Fruit fly (Drosophila melanogaster) whole organism, embryonic: ENCODE data around the gene ND-SGDH.

Experiments
- Ada2b ChIP-seq: fragments of 200-800 bp; sonication (Bioruptor generic); IDR thresholded peaks from 2 replicates; pipeline ENCODE4 v1.3.6; 2022; ENCODE audit warnings: missing biosample characterization, missing genetic modification characterization
- Antp ChIP-seq: fragments of 200-800 bp; sonication (Bioruptor generic); optimal IDR thresholded peaks from 3 replicates; lab custom pipeline; 2016; ENCODE audit warnings: missing biosample characterization, missing genetic modification characterization
- Atf6 ChIP-seq: fragments of 200-800 bp; sonication (Bioruptor generic); IDR thresholded peaks from 2 replicates; pipeline ENCODE4 v1.3.6; 2022; ENCODE audit warnings: missing biosample characterization, missing genetic modification characterization
- BEAF-32 ChIP-seq: fragments of 200-800 bp; sonication (Bioruptor generic); optimal IDR thresholded peaks from 3 replicates; lab custom pipeline; 2017; ENCODE audit warnings: missing biosample characterization, missing genetic modification characterization, mild to moderate bottlenecking, moderate library complexity, missing genetic modification reagents
- CG10267 ChIP-seq: fragments of 200-800 bp; sonication (Bioruptor generic); optimal IDR thresholded peaks from 2 replicates; lab custom pipeline; 2018; ENCODE audit warnings: missing biosample characterization, mild to moderate bottlenecking, missing genetic modification characterization, moderate library complexity
- CG1792 ChIP-seq: fragments of 200-800 bp; sonication (Bioruptor generic); optimal IDR thresholded peaks from 2 replicates; lab custom pipeline; 2016; ENCODE audit warnings: missing biosample characterization, missing genetic modification characterization
- CG2678 ChIP-seq: fragments of 200-800 bp; sonication (Bioruptor generic); optimal IDR thresholded peaks from 3 replicates; lab custom pipeline; 2019; ENCODE audit warnings: missing biosample characterization, mild to moderate bottlenecking, missing genetic modification characterization, moderate library complexity
- CG31224 ChIP-seq: fragments of 200-800 bp; sonication (Bioruptor generic); IDR thresholded peaks from 2 replicates; pipeline ENCODE4 v1.3.6; 2022; ENCODE audit warnings: missing biosample characterization, missing genetic modification characterization
- CG31365 ChIP-seq: fragments of 200-800 bp; sonication (Bioruptor generic); optimal IDR thresholded peaks from 2 replicates; lab custom pipeline; 2018; ENCODE audit warnings: missing biosample characterization, mild to moderate bottlenecking, missing genetic modification characterization
- CG3281 ChIP-seq: fragments of 200-800 bp; sonication (Bioruptor generic); optimal IDR thresholded peaks from 3 replicates; lab custom pipeline; 2017; ENCODE audit warnings: missing biosample characterization, mild to moderate bottlenecking, missing genetic modification characterization
- CG6683 ChIP-seq: fragments of 200-800 bp; sonication (Bioruptor generic); optimal IDR thresholded peaks from 2 replicates; lab custom pipeline; 2017; ENCODE audit warnings: missing biosample characterization, mild to moderate bottlenecking, missing genetic modification characterization, missing genetic modification reagents
- CG6765 ChIP-seq: fragments of 200-800 bp; sonication (Bioruptor generic); optimal IDR thresholded peaks from 3 replicates; lab custom pipeline; 2017; ENCODE audit warnings: missing biosample characterization, mild to moderate bottlenecking, missing genetic modification characterization
- CG7372 ChIP-seq: fragments of 200-800 bp; sonication (Bioruptor generic); IDR thresholded peaks from 2 replicates; pipeline ENCODE4 v1.3.6; 2022; ENCODE audit warnings: missing biosample characterization, missing genetic modification characterization
- CG7556 ChIP-seq: fragments of 200-800 bp; sonication (Bioruptor generic); optimal IDR thresholded peaks from 2 replicates; lab custom pipeline; 2017; ENCODE audit warnings: missing biosample characterization, mild to moderate bottlenecking, missing genetic modification characterization
- CG7745 ChIP-seq: fragments of 200-800 bp; sonication (Bioruptor generic); optimal IDR thresholded peaks from 2 replicates; lab custom pipeline; 2018; ENCODE audit warnings: missing biosample characterization, mild to moderate bottlenecking, missing genetic modification characterization, moderate library complexity
- CG7839 ChIP-seq: fragments of 200-800 bp; sonication (Bioruptor generic); optimal IDR thresholded peaks from 3 replicates; lab custom pipeline; 2018; ENCODE audit warnings: missing biosample characterization, mild to moderate bottlenecking, missing genetic modification characterization, moderate library complexity
- CG9727 ChIP-seq: fragments of 200-800 bp; sonication (Bioruptor generic); optimal IDR thresholded peaks from 3 replicates; lab custom pipeline; 2017; ENCODE audit warnings: missing biosample characterization, mild to moderate bottlenecking, missing genetic modification characterization
- Dip2 ChIP-seq: fragments of 200-800 bp; sonication (Bioruptor generic); IDR thresholded peaks from 2 replicates; pipeline ENCODE4 v1.3.6; 2022; ENCODE audit warnings: missing biosample characterization, missing genetic modification characterization
- Dll ChIP-seq: fragments of 200-800 bp; sonication (Bioruptor generic); IDR thresholded peaks from 4 replicates; pipeline ENCODE4 v1.3.6; 2022; ENCODE audit warnings: missing biosample characterization, missing genetic modification characterization; ENCODE audit not compliant: partially characterized antibody
- Hr3 ChIP-seq: fragments of 200-800 bp; sonication (Bioruptor generic); optimal IDR thresholded peaks from 3 replicates; lab custom pipeline; 2016; ENCODE audit warnings: missing biosample characterization, missing genetic modification characterization
- Kr ChIP-seq: fragments of 200-800 bp; sonication (Bioruptor generic); optimal IDR thresholded peaks from 2 replicates; lab custom pipeline; 2017; ENCODE audit warnings: missing biosample characterization, mild to moderate bottlenecking, missing genetic modification characterization
- Lim3 ChIP-seq: fragments of 200-800 bp; sonication (Bioruptor generic); IDR thresholded peaks from 2 replicates; pipeline ENCODE4 v1.3.6; 2022; ENCODE audit warnings: missing biosample characterization, missing genetic modification characterization
- Nf-YC ChIP-seq: fragments of 200-800 bp; optimal IDR thresholded peaks from 3 replicates; lab custom pipeline; 2019; ENCODE audit warnings: missing biosample characterization, mild to moderate bottlenecking, missing genetic modification characterization, moderate library complexity
- Oaz ChIP-seq: fragments of 200-800 bp; sonication (Bioruptor generic); IDR thresholded peaks from 2 replicates; pipeline ENCODE4 v1.3.6; 2022; ENCODE audit warnings: missing biosample characterization, missing genetic modification characterization
- Oli ChIP-seq: fragments of 200-800 bp; sonication (Bioruptor generic); optimal IDR thresholded peaks from 2 replicates; lab custom pipeline; 2018; ENCODE audit warnings: missing biosample characterization, mild to moderate bottlenecking, missing genetic modification characterization, moderate library complexity
- Scr ChIP-seq: fragments of 200-800 bp; sonication (Bioruptor generic); IDR thresholded peaks from 2 replicates; pipeline ENCODE4 v1.3.6; 2022; ENCODE audit warnings: missing biosample characterization, missing genetic modification characterization; ENCODE audit not compliant: partially characterized antibody
- Spps ChIP-seq: fragments of 200-800 bp; sonication (Bioruptor generic); optimal IDR thresholded peaks from 2 replicates; lab custom pipeline; 2018; ENCODE audit warnings: missing biosample characterization, mild to moderate bottlenecking, missing genetic modification characterization
- Stat92E ChIP-seq, 3 experiments: fragments of >200 bp in 2 of 3; fragments of 200-800 bp in 1 of 3; sonication (Bioruptor generic) in 1 of 3; optimal IDR thresholded peaks; 2 replicates each; lab custom pipeline; 2017 to 2019; ENCODE audit warnings: missing biosample characterization in 3 of 3, missing genetic modification characterization in 3 of 3, mild to moderate bottlenecking in 1 of 3, moderate library complexity in 1 of 3
- TFAM ChIP-seq: fragments of 200-800 bp; sonication (Bioruptor generic); optimal IDR thresholded peaks from 2 replicates; lab custom pipeline; 2017; ENCODE audit warnings: missing biosample characterization, missing genetic modification characterization, inconsistent platforms
- ash1 ChIP-seq: fragments of 200-800 bp; sonication (Bioruptor generic); optimal IDR thresholded peaks from 2 replicates; lab custom pipeline; 2018; ENCODE audit warnings: missing biosample characterization, mild to moderate bottlenecking, missing genetic modification characterization
- bab2 ChIP-seq: fragments of 200-800 bp; sonication (Bioruptor generic); optimal IDR thresholded peaks from 2 replicates; lab custom pipeline; 2016; ENCODE audit warnings: missing biosample characterization, missing genetic modification characterization
- da ChIP-seq: fragments of 200-800 bp; sonication (Bioruptor generic); optimal IDR thresholded peaks from 2 replicates; lab custom pipeline; 2016; ENCODE audit warnings: missing biosample characterization, missing genetic modification characterization
- danr ChIP-seq: fragments of 200-800 bp; sonication (Bioruptor generic); IDR thresholded peaks from 2 replicates; pipeline ENCODE4 v1.3.6; 2022; ENCODE audit warnings: missing biosample characterization, missing genetic modification characterization
- dmrt99B ChIP-seq: fragments of 200-800 bp; sonication (Bioruptor generic); optimal IDR thresholded peaks from 2 replicates; lab custom pipeline; 2018; ENCODE audit warnings: missing biosample characterization, mild to moderate bottlenecking, missing genetic modification characterization, moderate library complexity
- emc ChIP-seq: fragments of 200-800 bp; sonication (Bioruptor generic); optimal IDR thresholded peaks from 2 replicates; lab custom pipeline; 2016; ENCODE audit warnings: missing biosample characterization, missing genetic modification characterization
- exex ChIP-seq: fragments of 200-800 bp; sonication (Bioruptor generic); optimal IDR thresholded peaks from 4 replicates; lab custom pipeline; 2018; ENCODE audit warnings: missing biosample characterization, mild to moderate bottlenecking, missing genetic modification characterization, moderate library complexity
- fd3F ChIP-seq: fragments of 200-800 bp; sonication (Bioruptor generic); optimal IDR thresholded peaks from 2 replicates; lab custom pipeline; 2018; ENCODE audit warnings: missing biosample characterization, mild to moderate bottlenecking, missing genetic modification characterization, moderate library complexity
- fd64A ChIP-seq: fragments of 200-800 bp; sonication (Bioruptor generic); optimal IDR thresholded peaks from 3 replicates; lab custom pipeline; 2018; ENCODE audit warnings: missing biosample characterization, mild to moderate bottlenecking, missing genetic modification characterization
- klu ChIP-seq: fragments of 200-800 bp; sonication (Bioruptor generic); IDR thresholded peaks from 2 replicates; pipeline ENCODE4 v1.3.6; 2022; ENCODE audit warnings: missing biosample characterization, missing genetic modification characterization
- lola ChIP-seq, 3 experiments: fragments of >200 bp in 2 of 3; fragments of 200-800 bp in 1 of 3; sonication (Bioruptor generic) in 1 of 3; optimal IDR thresholded peaks; 2 replicates each; lab custom pipeline; 2017 to 2019; ENCODE audit warnings: missing biosample characterization in 3 of 3, missing genetic modification characterization in 3 of 3, mild to moderate bottlenecking in 1 of 3, moderate library complexity in 1 of 3
- onecut ChIP-seq: fragments of 200-800 bp; sonication (Bioruptor generic); IDR thresholded peaks from 2 replicates; pipeline ENCODE4 v1.3.6; 2022; ENCODE audit warnings: missing biosample characterization, missing genetic modification characterization
- run ChIP-seq: fragments of 200-800 bp; sonication (Bioruptor generic); optimal IDR thresholded peaks from 3 replicates; lab custom pipeline; 2018; ENCODE audit warnings: missing biosample characterization, mild to moderate bottlenecking, missing genetic modification characterization
- scrt ChIP-seq: fragments of 200-800 bp; sonication (Bioruptor generic); optimal IDR thresholded peaks from 2 replicates; lab custom pipeline; 2018; ENCODE audit warnings: missing biosample characterization, mild to moderate bottlenecking, missing genetic modification characterization, moderate library complexity
- sqz ChIP-seq: fragments of 200-800 bp; sonication (Bioruptor generic); optimal IDR thresholded peaks from 3 replicates; lab custom pipeline; 2018; ENCODE audit warnings: missing biosample characterization, mild to moderate bottlenecking, missing genetic modification characterization
- sug ChIP-seq: fragments of 200-800 bp; optimal IDR thresholded peaks from 2 replicates; lab custom pipeline; 2019; ENCODE audit warnings: missing biosample characterization, mild to moderate bottlenecking, missing genetic modification characterization, moderate library complexity
- trem ChIP-seq: fragments of 200-800 bp; optimal IDR thresholded peaks from 3 replicates; lab custom pipeline; 2019; ENCODE audit warnings: missing biosample characterization, mild to moderate bottlenecking, missing genetic modification characterization, moderate library complexity
- vnd ChIP-seq: fragments of 200-800 bp; sonication (Bioruptor generic); IDR thresholded peaks from 3 replicates; pipeline ENCODE4 v1.3.6; 2022; ENCODE audit warnings: missing biosample characterization, missing genetic modification characterization; ENCODE audit not compliant: partially characterized antibody
- zfh2 ChIP-seq: fragments of 200-800 bp; sonication (Bioruptor generic); optimal IDR thresholded peaks from 2 replicates; lab custom pipeline; 2016; ENCODE audit warnings: missing biosample characterization, missing genetic modification characterization

ND-SGDH gene

DNA sequence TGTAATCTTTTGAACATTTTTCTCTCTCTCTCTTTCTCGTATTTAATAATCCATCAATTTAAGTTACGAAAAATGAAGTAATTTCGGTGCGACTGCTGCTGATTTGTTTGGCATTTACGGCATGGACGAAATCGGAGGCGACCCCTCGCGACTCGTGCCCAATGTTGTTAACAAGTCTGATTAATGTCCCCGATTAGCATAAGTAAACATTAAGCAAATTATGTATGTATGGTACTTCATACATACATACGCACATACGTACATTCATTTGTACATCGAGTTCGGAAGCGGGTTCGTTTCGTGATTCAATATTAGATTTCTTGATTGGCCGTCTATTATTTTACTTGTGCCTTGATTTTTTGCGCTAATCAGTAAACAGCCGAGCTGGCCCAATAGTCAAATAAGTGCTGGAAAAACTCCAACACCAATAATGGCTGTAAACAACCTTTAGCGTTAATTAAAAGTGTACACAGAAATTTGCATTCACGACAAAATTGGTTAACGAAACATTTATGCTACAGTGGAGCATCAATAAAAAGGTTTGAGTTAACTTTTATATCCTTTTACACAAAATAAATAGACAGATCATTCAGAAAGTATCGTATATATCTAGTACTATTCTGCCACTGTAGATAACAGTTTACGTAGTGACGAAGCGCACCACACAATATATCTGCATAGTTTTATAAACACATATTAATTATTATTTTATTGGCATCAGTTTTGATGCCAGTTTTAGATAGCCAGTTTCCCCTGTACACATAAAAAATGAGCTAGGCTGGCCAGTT, 47.3 kb downstream of the ND-SGDH start (continued):
- peak; percentile 77 for TF ChIP-seq CG7839 (tag; lab: Kevin White, UChicago)
- peak; percentile 57 for TF ChIP-seq CG9727
- peak; percentile 18 for TF ChIP-seq CG6683 (GFP tag; lab: Kevin White, UChicago)
- no peak for TF ChIP-seq CG7745 (tag; lab: Kevin White, UChicago)
- TF ChIP-seq CG31224 (GFP tag; lab: Robert Waterston, UW): peak; percentile 52
- TF ChIP-seq da (GFP tag; lab: Kevin White, UChicago): no peak
- no peak for TF ChIP-seq Stat92E (GFP tag; optimal IDR thresholded peaks at IDR 0.05; lab: Kevin White, UChicago)
- TF ChIP-seq TFAM (GFP tag; lab: Kevin White, UChicago): no peak
- peak; percentile 74 for TF ChIP-seq Oli (tag; lab: Kevin White, UChicago)
- TF ChIP-seq CG7556: peak; percentile 60
- no peak for TF ChIP-seq Kr (GFP tag; lab: Kevin White, UChicago)
- TF ChIP-seq Nf-YC (tag; lab: Kevin White, UChicago): peak; percentile 60
- no peak for TF ChIP-seq lola (GFP tag; optimal IDR thresholded peaks at IDR 0.05; lab: Kevin White, UChicago)
- no peak for TF ChIP-seq emc (GFP tag; lab: Kevin White, UChicago)
- TF ChIP-seq zfh2 (GFP tag; lab: Kevin White, UChicago): peak; percentile 37
- TF ChIP-seq sqz (GFP tag; lab: Kevin White, UChicago): peak; percentile 73
- TF ChIP-seq Lim3: no peak
- TF ChIP-seq exex (tag; lab: Kevin White, UChicago): peak; percentile 46
- no peak for TF ChIP-seq fd64A (GFP tag; lab: Kevin White, UChicago)
- TF ChIP-seq Hr3 (GFP tag; lab: Kevin White, UChicago): peak; percentile 45
- no peak for TF ChIP-seq Spps (tag; lab: Kevin White, UChicago)
- TF ChIP-seq klu (GFP tag; lab: Robert Waterston, UW): peak; percentile 63; the same call in 1 of the 2 replicates
- TF ChIP-seq trem (tag; lab: Kevin White, UChicago): no peak
- no peak for TF ChIP-seq Scr
- peak; percentile 43 for TF ChIP-seq bab2 (GFP tag; lab: Kevin White, UChicago)
- peak; percentile 59 for TF ChIP-seq CG1792 (GFP tag; lab: Kevin White, UChicago)
- TF ChIP-seq CG6765: peak; percentile 60
- no peak for TF ChIP-seq BEAF-32
- TF ChIP-seq CG3281: peak; percentile 74
- TF ChIP-seq CG31365 (tag; lab: Kevin White, UChicago): no peak
- TF ChIP-seq Dll (GFP tag; lab: Robert Waterston, UW): no peak
- no peak for TF ChIP-seq danr (GFP tag; lab: Robert Waterston, UW)
- peak; percentile 24 for TF ChIP-seq CG10267 (tag; lab: Kevin White, UChicago)
- no peak for TF ChIP-seq Dip2
- peak; percentile 10 for TF ChIP-seq run (tag; lab: Kevin White, UChicago)
- TF ChIP-seq Ada2b: peak; percentile 70
- peak; percentile 78 for TF ChIP-seq dmrt99B
- TF ChIP-seq Atf6 (GFP tag; lab: Robert Waterston, UW): peak; percentile 76; the same call in 1 of the 2 replicates
- TF ChIP-seq Oaz: peak; percentile 51; the same call in 1 of the 2 replicates
- peak; percentile 74 for TF ChIP-seq sug (tag; lab: Kevin White, UChicago)
- peak; percentile 62 for TF ChIP-seq fd3F (GFP tag; lab: Kevin White, UChicago)
- TF ChIP-seq ash1 (GFP tag; lab: Kevin White, UChicago): no peak
- TF ChIP-seq scrt (GFP tag; lab: Kevin White, UChicago): peak; percentile 51
- TF ChIP-seq Antp (GFP tag; lab: Kevin White, UChicago): peak; percentile 22
- 0 out of 2 replicates have a peak, but pooled peaks have one; percentile 16 for TF ChIP-seq onecut
- peak; percentile 81 for TF ChIP-seq CG2678 (tag; lab: Kevin White, UChicago)
- no peak for TF ChIP-seq vnd (GFP tag; lab: Robert Waterston, UW)
- peak; percentile 50 for TF ChIP-seq CG7372 (GFP tag; lab: Robert Waterston, UW)
